Worm (Caenorhabditis elegans): ENCODE results near the gene tufm-1.

tufm-1 gene

ce11 chrIII:2840877-2841540 is 26.2 kb upstream of the tufm-1 start, which contains the start of gene Y71H2AR.2:
Gene Y71H2AR.2, minus strand, starts transcription at chrIII:2840927.
- TF ChIP-seq peb-1 (tag; optimal IDR thresholded peaks at IDR 0.05) = no peak
- no peak for TF ChIP-seq sma-3 (GFP tag; optimal IDR thresholded peaks at IDR 0.05)
- no peak for TF ChIP-seq lin-13 (GFP tag; optimal IDR thresholded peaks at IDR 0.05)
- TF ChIP-seq sma-9 (GFP tag; optimal IDR thresholded peaks at IDR 0.05) = no peak
- TF ChIP-seq sma-9 (tag; optimal IDR thresholded peaks at IDR 0.05) = no peak
- TF ChIP-seq nhr-77 (tag; optimal IDR thresholded peaks at IDR 0.05) = no peak

ce11 chrIII:2836339-2836738 is 21.6 kb upstream of the tufm-1 start, which contains the start of gene josd-1:
Gene josd-1, plus strand, starts transcription at chrIII:2836639.
- no peak for TF ChIP-seq ama-1 (optimal IDR thresholded peaks at IDR 0.05)
- TF ChIP-seq peb-1 (tag; optimal IDR thresholded peaks at IDR 0.05) = no peak
- TF ChIP-seq ztf-11 (tag; optimal IDR thresholded peaks at IDR 0.05) = no peak
- TF ChIP-seq nhr-21 (tag; optimal IDR thresholded peaks at IDR 0.05) = no peak
- TF ChIP-seq elt-3 (tag; optimal IDR thresholded peaks at IDR 0.05) = no peak
- TF ChIP-seq nhr-237 (tag; optimal IDR thresholded peaks at IDR 0.05) = no peak
- no peak for TF ChIP-seq gmeb-1 (tag; optimal IDR thresholded peaks at IDR 0.05)
- no peak for TF ChIP-seq mbf-1 (tag; optimal IDR thresholded peaks at IDR 0.05)
- TF ChIP-seq lsy-2 (tag; optimal IDR thresholded peaks at IDR 0.05) = no peak
- no peak for TF ChIP-seq nhr-77 (tag; optimal IDR thresholded peaks at IDR 0.05)
- TF ChIP-seq ceh-82 (tag; optimal IDR thresholded peaks at IDR 0.05) = no peak

- TF ChIP-seq unc-39 (tag; optimal IDR thresholded peaks at IDR 0.05) (no peak), sem-4 (tag; optimal IDR thresholded peaks at IDR 0.05) (no peak), lin-11 (tag; optimal IDR thresholded peaks at IDR 0.05) (no peak)
These were observed 20.2 kb upstream of the tufm-1 start for ce11 chrIII:2834998-2835397.

- TF ChIP-seq nhr-6 (tag; optimal IDR thresholded peaks at IDR 0.05) = no peak
- TF ChIP-seq mbf-1 (tag; optimal IDR thresholded peaks at IDR 0.05) = no peak
- no peak for TF ChIP-seq C34F6.9 (tag; optimal IDR thresholded peaks at IDR 0.05)
- no peak for TF ChIP-seq Y55F3AM.14 (GFP tag; optimal IDR thresholded peaks at IDR 0.05)
- TF ChIP-seq sem-4 (tag; optimal IDR thresholded peaks at IDR 0.05) = no peak
- TF ChIP-seq crh-2 (tag; optimal IDR thresholded peaks at IDR 0.05) = no peak
- TF ChIP-seq lin-11 (tag; optimal IDR thresholded peaks at IDR 0.05) = no peak
- no peak for TF ChIP-seq egl-27 (tag; optimal IDR thresholded peaks at IDR 0.05)
- no peak for TF ChIP-seq skn-1 (tag; optimal IDR thresholded peaks at IDR 0.05)
- no peak for TF ChIP-seq mab-5 (tag; optimal IDR thresholded peaks at IDR 0.05)
These were observed 19.6 kb upstream of the tufm-1 start, which contains the start of gene txdc-17 for ce11 chrIII:2834363-2834762. Gene txdc-17, plus strand, starts transcription at chrIII:2834663.

- no peak for TF ChIP-seq snpc-4 (tag; optimal IDR thresholded peaks at IDR 0.05)
- no peak for TF ChIP-seq mdl-1 (tag; optimal IDR thresholded peaks at IDR 0.05)
- TF ChIP-seq elt-1 (tag; optimal IDR thresholded peaks at IDR 0.05) = no peak
- no peak for TF ChIP-seq alr-1 (tag; optimal IDR thresholded peaks at IDR 0.05)
- no peak for TF ChIP-seq ztf-4 (tag; optimal IDR thresholded peaks at IDR 0.05)
- no peak for TF ChIP-seq mbf-1 (tag; optimal IDR thresholded peaks at IDR 0.05)
- TF ChIP-seq nhr-10 (tag; optimal IDR thresholded peaks at IDR 0.05) = no peak
- TF ChIP-seq egl-27 (tag; optimal IDR thresholded peaks at IDR 0.05) = no peak
- no peak for TF ChIP-seq sma-3 (GFP tag; optimal IDR thresholded peaks at IDR 0.05)
- no peak for TF ChIP-seq nhr-129 (tag; optimal IDR thresholded peaks at IDR 0.05)
- TF ChIP-seq nhr-25 (tag; optimal IDR thresholded peaks at IDR 0.05) = no peak
- TF ChIP-seq dmd-4 (tag; optimal IDR thresholded peaks at IDR 0.05) = no peak
- no peak for TF ChIP-seq lin-39 (tag; optimal IDR thresholded peaks at IDR 0.05)
- no peak for TF ChIP-seq lin-13 (GFP tag; optimal IDR thresholded peaks at IDR 0.05)
- no peak for TF ChIP-seq peb-1 (tag; optimal IDR thresholded peaks at IDR 0.05)
- no peak for TF ChIP-seq zag-1 (tag; optimal IDR thresholded peaks at IDR 0.05)
- TF ChIP-seq lsy-2 (tag; optimal IDR thresholded peaks at IDR 0.05) = no peak
- no peak for TF ChIP-seq ztf-1 (GFP tag; conservative IDR thresholded peaks at IDR 0.05)
- TF ChIP-seq unc-39 (tag; optimal IDR thresholded peaks at IDR 0.05) = no peak
These were observed 17.7 kb upstream of the tufm-1 start, which contains the start of gene Y71H2AM.29 for ce11 chrIII:2832483-2832882. Gene Y71H2AM.29, plus strand, starts transcription at chrIII:2832783.
